Fruit fly (Drosophila melanogaster): Measurements from ENCODE around the gene e.

Gene e

dm6 chr3R:21252478-21252877, 15.5 kb upstream of the e start:
- TF ChIP-seq CG32121 (GFP tag; IDR thresholded peaks at IDR 0.05): no peak
- TF ChIP-seq EcR (GFP tag; optimal IDR thresholded peaks at IDR 0.05): peak; percentile 18
- TF ChIP-seq CG14655 (GFP tag; optimal IDR thresholded peaks at IDR 0.05): no peak

- peak; percentile 66; the same call in 1 of the 3 replicates for TF ChIP-seq CG4496 (GFP tag; IDR thresholded peaks at IDR 0.05)
- TF ChIP-seq Snoo (tag; optimal IDR thresholded peaks at IDR 0.05): no peak
- TF ChIP-seq rn (GFP tag; IDR thresholded peaks at IDR 0.05): no peak
- peak; percentile 54 for TF ChIP-seq CG32121 (GFP tag; IDR thresholded peaks at IDR 0.05)
- TF ChIP-seq CG34367 (tag; optimal IDR thresholded peaks at IDR 0.05): no peak
- TF ChIP-seq CG15710 (tag; optimal IDR thresholded peaks at IDR 0.05): no peak
- TF ChIP-seq CG9948 (tag; optimal IDR thresholded peaks at IDR 0.05): no peak
- no peak for TF ChIP-seq CG13204 (GFP tag; optimal IDR thresholded peaks at IDR 0.05)
- TF ChIP-seq CG8159 (tag; optimal IDR thresholded peaks at IDR 0.05): no peak
- TF ChIP-seq CG8301 (tag; optimal IDR thresholded peaks at IDR 0.05): no peak
- TF ChIP-seq fd96Ca (GFP tag; IDR thresholded peaks at IDR 0.05): peak; percentile 23; the same call in 1 of the 3 replicates
- TF ChIP-seq CG10348 (GFP tag; IDR thresholded peaks at IDR 0.05): no peak
- TF ChIP-seq Pif1A (GFP tag; optimal IDR thresholded peaks at IDR 0.05): peak; percentile 3
- no peak for TF ChIP-seq CG12605 (GFP tag; IDR thresholded peaks at IDR 0.05)
- TF ChIP-seq D1 (tag; optimal IDR thresholded peaks at IDR 0.05): no peak
- no peak for TF ChIP-seq Ets98B (GFP tag; IDR thresholded peaks at IDR 0.05)
- TF ChIP-seq EcR (GFP tag; optimal IDR thresholded peaks at IDR 0.05): no peak
- TF ChIP-seq CG17806 (tag; optimal IDR thresholded peaks at IDR 0.05): no peak
- TF ChIP-seq Pif1B (GFP tag; optimal IDR thresholded peaks at IDR 0.05): no peak
- no peak for TF ChIP-seq CG14655 (GFP tag; optimal IDR thresholded peaks at IDR 0.05)
- TF ChIP-seq gl (tag; optimal IDR thresholded peaks at IDR 0.05): no peak
These were observed 9.6 kb upstream of the e start, which contains the start of gene ETHR for dm6 chr3R:21246492-21247061. TSS of gene ETHR (plus strand) at chr3R:21247011.

- TF ChIP-seq CG8301 (tag; optimal IDR thresholded peaks at IDR 0.05) (no peak), Pif1A (GFP tag; optimal IDR thresholded peaks at IDR 0.05) (no peak), CG15710 (tag; optimal IDR thresholded peaks at IDR 0.05) (no peak), Ets98B (GFP tag; IDR thresholded peaks at IDR 0.05) (no peak)
These were observed 8.9 kb upstream of the e start for dm6 chr3R:21245846-21246245.

dm6 chr3R:21242318-21242717, 5.3 kb upstream of the e start, which contains the start of gene CG5892:
TSS of gene CG5892 (plus strand) at chr3R:21242618.
- TF ChIP-seq gl (tag; optimal IDR thresholded peaks at IDR 0.05) (no peak), CG8159 (tag; optimal IDR thresholded peaks at IDR 0.05) (no peak), CG32121 (GFP tag; IDR thresholded peaks at IDR 0.05) (no peak), fd96Ca (GFP tag; IDR thresholded peaks at IDR 0.05) (no peak), CG10348 (GFP tag; IDR thresholded peaks at IDR 0.05) (no peak), CG34367 (tag; optimal IDR thresholded peaks at IDR 0.05) (no peak), CG14655 (GFP tag; optimal IDR thresholded peaks at IDR 0.05) (no peak), CG9948 (tag; optimal IDR thresholded peaks at IDR 0.05) (no peak), rn (GFP tag; IDR thresholded peaks at IDR 0.05) (no peak), CG15710 (tag; optimal IDR thresholded peaks at IDR 0.05) (no peak), CG4496 (GFP tag; IDR thresholded peaks at IDR 0.05) (no peak), Pif1A (GFP tag; optimal IDR thresholded peaks at IDR 0.05) (no peak), Snoo (tag; optimal IDR thresholded peaks at IDR 0.05) (no peak)

- TF ChIP-seq CG9948 (tag; optimal IDR thresholded peaks at IDR 0.05) (no peak), rn (GFP tag; IDR thresholded peaks at IDR 0.05) (no peak), Ets98B (GFP tag; IDR thresholded peaks at IDR 0.05) (no peak), CG10348 (GFP tag; IDR thresholded peaks at IDR 0.05) (no peak), CG4496 (GFP tag; IDR thresholded peaks at IDR 0.05) (no peak), D1 (tag; optimal IDR thresholded peaks at IDR 0.05) (no peak), CG32121 (GFP tag; IDR thresholded peaks at IDR 0.05) (no peak), gl (tag; optimal IDR thresholded peaks at IDR 0.05) (no peak), CG34367 (tag; optimal IDR thresholded peaks at IDR 0.05) (no peak), CG14655 (GFP tag; optimal IDR thresholded peaks at IDR 0.05) (no peak), Snoo (tag; optimal IDR thresholded peaks at IDR 0.05) (no peak), fd96Ca (GFP tag; IDR thresholded peaks at IDR 0.05) (no peak), CG8301 (tag; optimal IDR thresholded peaks at IDR 0.05) (no peak), Pif1B (GFP tag; optimal IDR thresholded peaks at IDR 0.05) (no peak), CG8159 (tag; optimal IDR thresholded peaks at IDR 0.05) (no peak), CG15710 (tag; optimal IDR thresholded peaks at IDR 0.05) (no peak), CG12605 (GFP tag; IDR thresholded peaks at IDR 0.05) (no peak), EcR (GFP tag; optimal IDR thresholded peaks at IDR 0.05) (no peak), CG13204 (GFP tag; optimal IDR thresholded peaks at IDR 0.05) (no peak)
These were observed 4.4 kb upstream of the e start for dm6 chr3R:21241332-21241731.

- TF ChIP-seq Pif1A (GFP tag; optimal IDR thresholded peaks at IDR 0.05) (no peak), CG32121 (GFP tag; IDR thresholded peaks at IDR 0.05) (peak; percentile 71), CG34367 (tag; optimal IDR thresholded peaks at IDR 0.05) (no peak), D1 (tag; optimal IDR thresholded peaks at IDR 0.05) (no peak), EcR (GFP tag; optimal IDR thresholded peaks at IDR 0.05) (no peak), CG9948 (tag; optimal IDR thresholded peaks at IDR 0.05) (no peak), CG4496 (GFP tag; IDR thresholded peaks at IDR 0.05) (peak; percentile 52; the same call in 2 of the 3 replicates), CG8301 (tag; optimal IDR thresholded peaks at IDR 0.05) (peak; percentile 43), Ets98B (GFP tag; IDR thresholded peaks at IDR 0.05) (peak; percentile 83), gl (tag; optimal IDR thresholded peaks at IDR 0.05) (no peak), CG14655 (GFP tag; optimal IDR thresholded peaks at IDR 0.05) (no peak), fd96Ca (GFP tag; IDR thresholded peaks at IDR 0.05) (peak; percentile 83), CG13204 (GFP tag; optimal IDR thresholded peaks at IDR 0.05) (peak; percentile 21), Pif1B (GFP tag; optimal IDR thresholded peaks at IDR 0.05) (no peak), rn (GFP tag; IDR thresholded peaks at IDR 0.05) (no peak), CG10348 (GFP tag; IDR thresholded peaks at IDR 0.05) (no peak), Snoo (tag; optimal IDR thresholded peaks at IDR 0.05) (peak; percentile 50), CG12605 (GFP tag; IDR thresholded peaks at IDR 0.05) (peak; percentile 34; the same call in 1 of the 2 replicates), CG17806 (tag; optimal IDR thresholded peaks at IDR 0.05) (no peak), CG8159 (tag; optimal IDR thresholded peaks at IDR 0.05) (no peak), CG15710 (tag; optimal IDR thresholded peaks at IDR 0.05) (no peak)
These were observed 12.7 kb downstream of the e start for dm6 chr3R:21224230-21224629.

Data from whole organism, pupa.